Worm (Caenorhabditis elegans) whole organism, L3 larva: ENCODE data around the gene jmjd-3.1.

Source experiments
- ama-1 ChIP-seq: fragments of 150-350 bp; optimal IDR thresholded peaks from 2 replicates; lab custom pipeline; 2018
- ceh-16 ChIP-seq: sonication (generic microtip); optimal IDR thresholded peaks from 2 replicates; lab custom pipeline; 2017; ENCODE audit warnings: missing biosample characterization, missing genetic modification characterization
- elt-3 ChIP-seq, 3 experiments: fragments of 150-350 bp in 1 of 3; sonication (generic microtip) in 2 of 3; optimal IDR thresholded peaks; 2 replicates in 2 of 3; 4 replicates in 1 of 3; lab custom pipeline; 2014 to 2017; ENCODE audit warnings: missing biosample characterization in 3 of 3, missing genetic modification characterization in 3 of 3
- fos-1 ChIP-seq: fragments of 150-350 bp; optimal IDR thresholded peaks from 2 replicates; lab custom pipeline; 2014; ENCODE audit warnings: missing biosample characterization, missing genetic modification characterization
- nfya-1 ChIP-seq: sonication (generic microtip); optimal IDR thresholded peaks from 2 replicates; lab custom pipeline; 2017; ENCODE audit warnings: missing genetic modification characterization, mild to moderate bottlenecking, missing compliant biosample characterization, antibody characterized with exemption, moderate library complexity; ENCODE audit not compliant: insufficient read depth
- nhr-11 ChIP-seq: fragments of 150-350 bp; optimal IDR thresholded peaks from 2 replicates; lab custom pipeline; 2014; ENCODE audit warnings: missing biosample characterization, missing genetic modification characterization
- nhr-28 ChIP-seq: fragments of 150-350 bp; optimal IDR thresholded peaks from 2 replicates; lab custom pipeline; 2014; ENCODE audit warnings: missing biosample characterization, missing genetic modification characterization
- nhr-67 ChIP-seq: fragments of 150-350 bp; optimal IDR thresholded peaks from 2 replicates; lab custom pipeline; 2014; ENCODE audit warnings: missing biosample characterization, missing genetic modification characterization
- skn-1 ChIP-seq: fragments of 150-350 bp; optimal IDR thresholded peaks from 2 replicates; lab custom pipeline; 2014; ENCODE audit warnings: missing biosample characterization, missing genetic modification characterization
- unc-62 ChIP-seq: fragments of 150-350 bp; sonication (generic microtip); optimal IDR thresholded peaks from 4 replicates; lab custom pipeline; 2014; ENCODE audit warnings: missing biosample characterization, missing genetic modification reagents, missing genetic modification characterization
- ztf-11 ChIP-seq: fragments of 150-350 bp; optimal IDR thresholded peaks from 2 replicates; lab custom pipeline; 2014; ENCODE audit warnings: missing biosample characterization, missing genetic modification characterization

ce11 chrX:8613053-8613452 is 42.2 kb downstream of the jmjd-3.1 start, which contains the start of gene K01A12.2:
- TF ChIP-seq skn-1 (tag; lab: Kevin White, UChicago), result no peak
- no peak for TF ChIP-seq elt-3 (tag; optimal IDR thresholded peaks at IDR 0.05; lab: Kevin White, UChicago)
- TF ChIP-seq nhr-11 (tag; lab: Kevin White, UChicago), result no peak
- no peak for TF ChIP-seq nhr-28 (tag; lab: Kevin White, UChicago)
- no peak for TF ChIP-seq ztf-11 (tag; lab: Kevin White, UChicago)
- no peak for TF ChIP-seq unc-62
- TF ChIP-seq ceh-16 (tag; lab: Kevin White, UChicago), result no peak
- no peak for TF ChIP-seq ama-1 (lab: Kevin White, UChicago)
- no peak for TF ChIP-seq fos-1 (tag; lab: Kevin White, UChicago)
- no peak for TF ChIP-seq nhr-67 (tag; lab: Kevin White, UChicago)
- TF ChIP-seq nfya-1 (tag; lab: Kevin White, UChicago), result no peak
